Worm (Caenorhabditis elegans) whole organism, midembryonic: ENCODE results near the gene Y39A3CL.3.

Experiments used
- T22C8.4 ChIP-seq: fragments of 200-800 bp; sonication (Bioruptor generic); IDR thresholded peaks from 2 replicates; pipeline ENCODE4 v1.3.6; 2022; ENCODE audit warnings: missing genetic modification characterization, missing compliant biosample characterization
- cog-1 ChIP-seq: sonication (generic microtip); optimal IDR thresholded peaks from 2 replicates; lab custom pipeline; 2016; ENCODE audit warnings: missing genetic modification characterization, missing compliant biosample characterization
- flt-1 ChIP-seq: fragments of 200-800 bp; sonication (Bioruptor generic); IDR thresholded peaks from 2 replicates; pipeline ENCODE4 v1.3.6; 2022; ENCODE audit warnings: missing genetic modification characterization, missing compliant biosample characterization
- klf-2 ChIP-seq: fragments of 200-800 bp; sonication (Bioruptor generic); conservative IDR thresholded peaks from 2 replicates; pipeline ENCODE4 v1.3.6; 2022; ENCODE audit warnings: missing genetic modification reagents, missing genetic modification characterization, missing compliant biosample characterization
- med-1 ChIP-seq: sonication (generic microtip); optimal IDR thresholded peaks from 2 replicates; lab custom pipeline; 2017; ENCODE audit warnings: missing genetic modification characterization, mild to moderate bottlenecking, missing compliant biosample characterization, antibody characterized with exemption, missing genetic modification reagents; ENCODE audit not compliant: insufficient read depth
- ref-1 ChIP-seq: fragments of 200-800 bp; sonication (Bioruptor generic); conservative IDR thresholded peaks from 2 replicates; pipeline ENCODE4 v1.3.6; 2022; ENCODE audit warnings: missing genetic modification reagents, missing genetic modification characterization, missing compliant biosample characterization
- tab-1 ChIP-seq: fragments of 200-800 bp; sonication (Bioruptor generic); IDR thresholded peaks from 2 replicates; pipeline ENCODE4 v1.3.6; 2022; ENCODE audit warnings: missing genetic modification characterization, missing compliant biosample characterization
- ztf-23 ChIP-seq: fragments of 200-800 bp; sonication (Bioruptor generic); IDR thresholded peaks from 2 replicates; pipeline ENCODE4 v1.3.6; 2022; ENCODE audit warnings: missing genetic modification reagents, missing genetic modification characterization, missing compliant biosample characterization
- ztf-29 ChIP-seq: fragments of 200-800 bp; sonication (Bioruptor generic); IDR thresholded peaks from 2 replicates; pipeline ENCODE4 v1.3.6; 2022; ENCODE audit warnings: missing genetic modification reagents, missing genetic modification characterization, missing compliant biosample characterization

Y39A3CL.3 gene

DNA sequence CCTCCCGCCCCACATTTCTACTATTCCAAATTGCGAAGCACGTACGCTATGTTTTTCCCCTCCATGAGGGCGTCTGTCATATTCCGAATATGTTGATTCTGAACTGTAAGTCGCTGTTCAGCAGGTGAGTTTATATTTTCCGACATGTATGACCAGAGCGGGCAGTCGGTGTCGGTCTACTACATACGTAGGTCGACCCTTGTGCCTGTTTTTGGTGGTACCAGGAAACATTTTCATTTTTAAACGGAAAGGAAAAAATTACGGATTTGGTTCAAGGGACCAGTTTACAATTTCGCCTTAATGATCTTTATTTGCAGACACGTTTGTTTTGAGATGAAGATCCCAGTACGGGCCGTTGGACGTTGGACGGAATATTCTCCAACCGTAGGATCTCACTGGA is 19.0 kb upstream of the Y39A3CL.3 start, which contains the start of gene Y46E12A.2:
Gene Y46E12A.2 (plus strand): TSS at position 301 of the 400 bp plus-strand sequence.
- TF ChIP-seq flt-1 (GFP tag; lab: Robert Waterston, UW), result no peak
- no peak for TF ChIP-seq med-1 (GFP tag; lab: Kevin White, UChicago)
- no peak for TF ChIP-seq cog-1 (tag; lab: Kevin White, UChicago)
- no peak for TF ChIP-seq ztf-29 (GFP tag; lab: Robert Waterston, UW)
- no peak for TF ChIP-seq klf-2
- TF ChIP-seq ztf-23 (GFP tag; lab: Robert Waterston, UW), result no peak
- TF ChIP-seq tab-1, result no peak
- TF ChIP-seq ref-1 (GFP tag; lab: Robert Waterston, UW), result no peak
- TF ChIP-seq T22C8.4 (GFP tag; lab: Robert Waterston, UW), result no peak

- no peak for TF ChIP-seq ztf-29 (GFP tag; lab: Robert Waterston, UW)
- no peak for TF ChIP-seq ref-1 (GFP tag; lab: Robert Waterston, UW)
Measured at ce11 chrIII:1763222-1763621, 14.4 kb upstream of the Y39A3CL.3 start, which contains the start of gene cnc-6. Gene cnc-6, plus strand, starts transcription at chrIII:1763522.

ce11 chrIII:1764463-1764862 is 13.1 kb upstream of the Y39A3CL.3 start:
- TF ChIP-seq ztf-29 (GFP tag; lab: Robert Waterston, UW), result no peak
- no peak for TF ChIP-seq tab-1
- TF ChIP-seq ztf-23 (GFP tag; lab: Robert Waterston, UW), result no peak
- TF ChIP-seq flt-1 (GFP tag; lab: Robert Waterston, UW), result no peak
- no peak for TF ChIP-seq klf-2
- no peak for TF ChIP-seq T22C8.4 (GFP tag; lab: Robert Waterston, UW)
- no peak for TF ChIP-seq cog-1 (tag; lab: Kevin White, UChicago)
- no peak for TF ChIP-seq med-1 (GFP tag; lab: Kevin White, UChicago)
- TF ChIP-seq ref-1 (GFP tag; lab: Robert Waterston, UW), result no peak

ce11 chrIII:1769993-1770392 is 7.6 kb upstream of the Y39A3CL.3 start, which contains the start of gene tbx-43:
Gene tbx-43, minus strand, starts transcription at chrIII:1770093.
- no peak for TF ChIP-seq klf-2
- no peak for TF ChIP-seq flt-1 (GFP tag; lab: Robert Waterston, UW)
- no peak for TF ChIP-seq ztf-29 (GFP tag; lab: Robert Waterston, UW)
- TF ChIP-seq med-1 (GFP tag; lab: Kevin White, UChicago), result no peak
- TF ChIP-seq T22C8.4 (GFP tag; lab: Robert Waterston, UW), result no peak

DNA sequence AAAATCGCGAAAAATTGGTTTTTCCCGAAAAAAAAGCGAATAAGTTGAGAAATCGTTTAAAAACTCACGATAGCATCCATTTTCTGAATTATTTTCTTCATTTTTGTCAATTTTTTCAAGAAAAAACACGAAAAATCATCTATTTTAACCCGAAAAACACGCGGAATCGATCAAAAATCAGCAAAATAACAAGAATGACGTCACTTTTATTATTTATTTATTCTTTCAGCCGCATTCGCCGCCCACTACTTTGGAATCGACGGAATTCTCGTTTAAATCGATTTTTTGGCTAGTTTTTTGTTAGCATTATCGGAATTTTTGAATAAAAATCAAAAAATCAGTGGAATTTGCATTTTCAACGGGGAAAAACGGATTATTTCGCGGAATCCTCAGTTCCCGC is 367 bp downstream of the Y39A3CL.3 start, which contains the start of gene Y39A3CL.4:
Gene Y39A3CL.4 (minus strand): TSS at position 101 of the 400 bp plus-strand sequence.
- no peak for TF ChIP-seq ref-1 (GFP tag; lab: Robert Waterston, UW)
- no peak for TF ChIP-seq klf-2
- no peak for TF ChIP-seq cog-1 (tag; lab: Kevin White, UChicago)
- no peak for TF ChIP-seq ztf-29 (GFP tag; lab: Robert Waterston, UW)
- no peak for TF ChIP-seq med-1 (GFP tag; lab: Kevin White, UChicago)
- no peak for TF ChIP-seq T22C8.4 (GFP tag; lab: Robert Waterston, UW)
- TF ChIP-seq tab-1, result no peak
- TF ChIP-seq flt-1 (GFP tag; lab: Robert Waterston, UW), result no peak
- TF ChIP-seq ztf-23 (GFP tag; lab: Robert Waterston, UW), result no peak

ce11 chrIII:1785776-1786175 is 8.2 kb downstream of the Y39A3CL.3 start:
- TF ChIP-seq ref-1 (GFP tag; lab: Robert Waterston, UW) (no peak), ztf-23 (GFP tag; lab: Robert Waterston, UW) (peak; percentile 58; the same call in 1 of the 2 replicates)

DNA sequence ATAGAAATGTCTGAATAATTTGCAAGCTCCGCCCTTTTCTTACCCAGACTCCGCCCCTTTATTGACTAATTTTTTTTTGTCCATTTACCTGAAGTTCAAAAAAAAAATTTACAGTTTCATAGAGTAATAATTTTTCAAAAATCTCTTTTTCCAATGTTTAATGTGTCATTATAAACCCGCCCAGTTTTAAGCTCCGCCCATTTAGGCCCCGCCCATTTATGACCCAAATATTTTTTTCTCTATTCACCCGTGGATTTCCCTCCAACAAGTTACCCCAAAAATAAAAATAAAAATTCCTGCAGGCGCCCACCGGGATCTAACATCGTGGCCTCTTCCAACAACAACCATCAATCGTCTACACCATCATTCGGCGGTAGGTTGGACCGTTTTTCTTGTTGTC is 10.4 kb downstream of the Y39A3CL.3 start, which contains the start of gene rimb-1:
Gene rimb-1 (plus strand): TSS at position 301 of the 400 bp plus-strand sequence.
- no peak for TF ChIP-seq cog-1 (tag; lab: Kevin White, UChicago)
- no peak for TF ChIP-seq ztf-29 (GFP tag; lab: Robert Waterston, UW)
- TF ChIP-seq T22C8.4 (GFP tag; lab: Robert Waterston, UW), result no peak
- TF ChIP-seq tab-1, result no peak
- TF ChIP-seq med-1 (GFP tag; lab: Kevin White, UChicago), result no peak
- TF ChIP-seq ref-1 (GFP tag; lab: Robert Waterston, UW), result no peak
- TF ChIP-seq klf-2, result no peak
- TF ChIP-seq flt-1 (GFP tag; lab: Robert Waterston, UW), result no peak
- TF ChIP-seq ztf-23 (GFP tag; lab: Robert Waterston, UW), result no peak

DNA sequence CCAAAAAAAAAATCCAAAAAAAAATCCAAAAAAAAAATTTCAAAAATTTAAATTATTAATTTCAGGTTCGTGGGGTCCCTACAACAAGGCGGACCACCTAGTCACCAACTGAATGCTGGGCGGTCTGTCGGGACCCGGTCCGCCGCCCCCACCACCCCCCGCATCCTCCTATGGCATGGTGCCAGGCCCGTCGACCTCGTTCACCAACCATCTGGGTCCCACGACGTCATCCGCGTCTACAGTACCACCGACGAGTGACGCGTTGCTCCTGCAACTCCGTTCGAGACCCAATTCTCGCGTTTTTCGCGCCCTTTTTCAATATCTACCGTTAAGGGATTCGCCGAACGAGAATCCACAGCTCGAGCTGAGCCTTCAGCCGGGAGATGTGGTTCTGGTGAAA is 11.4 kb downstream of the Y39A3CL.3 start:
- no peak for TF ChIP-seq ztf-29 (GFP tag; lab: Robert Waterston, UW)
- no peak for TF ChIP-seq flt-1 (GFP tag; lab: Robert Waterston, UW)
- no peak for TF ChIP-seq T22C8.4 (GFP tag; lab: Robert Waterston, UW)
- TF ChIP-seq klf-2, result no peak
- no peak for TF ChIP-seq tab-1
- no peak for TF ChIP-seq ref-1 (GFP tag; lab: Robert Waterston, UW)
- TF ChIP-seq ztf-23 (GFP tag; lab: Robert Waterston, UW), result no peak
- TF ChIP-seq med-1 (GFP tag; lab: Kevin White, UChicago), result no peak
- no peak for TF ChIP-seq cog-1 (tag; lab: Kevin White, UChicago)

DNA sequence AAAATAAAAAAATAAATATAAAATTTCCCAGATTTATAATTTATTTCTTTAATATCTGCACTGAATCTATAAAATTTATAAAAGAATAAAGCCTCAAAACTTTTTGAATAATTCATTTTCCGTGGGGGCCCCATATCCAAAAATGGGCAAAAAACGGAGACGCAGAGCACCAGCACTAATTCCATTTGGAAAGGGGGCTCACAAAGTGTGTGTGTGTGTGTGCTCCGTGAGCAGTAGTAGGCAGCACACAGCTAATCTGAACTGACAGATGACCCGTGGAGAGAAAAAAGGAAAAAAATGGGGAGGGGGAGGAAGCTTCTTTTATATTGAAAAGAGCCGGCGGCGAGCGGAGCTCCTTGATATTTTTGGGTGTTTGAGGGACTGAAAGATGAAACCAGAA is 14.3 kb downstream of the Y39A3CL.3 start:
- TF ChIP-seq cog-1 (tag; lab: Kevin White, UChicago) (no peak), ztf-23 (GFP tag; lab: Robert Waterston, UW) (no peak), tab-1 (no peak)

ce11 chrIII:1793416-1793815 is 15.8 kb downstream of the Y39A3CL.3 start:
- TF ChIP-seq ref-1 (GFP tag; lab: Robert Waterston, UW), result no peak
- peak; percentile 66 for TF ChIP-seq T22C8.4 (GFP tag; lab: Robert Waterston, UW)
